Fruit fly (Drosophila melanogaster) whole organism, prepupa: ENCODE measurements around the gene Rai1.

Experiments
- Blimp-1 ChIP-seq: fragments of 200-800 bp; sonication (Bioruptor generic); optimal IDR thresholded peaks from 3 replicates; lab custom pipeline; 2017; ENCODE audit warnings: missing biosample characterization, missing genetic modification characterization, mild to moderate bottlenecking, moderate library complexity, missing genetic modification reagents
- CG10631 ChIP-seq: fragments of 200-800 bp; sonication (Bioruptor generic); optimal IDR thresholded peaks from 2 replicates; lab custom pipeline; 2016; ENCODE audit warnings: missing biosample characterization, missing genetic modification characterization
- CG11294 ChIP-seq: fragments of 200-800 bp; sonication (Bioruptor generic); IDR thresholded peaks from 2 replicates; pipeline ENCODE4 v1.3.6; 2022; ENCODE audit warnings: missing biosample characterization, missing genetic modification characterization
- CG11762 ChIP-seq: fragments of 200-800 bp; sonication (Bioruptor generic); optimal IDR thresholded peaks from 3 replicates; lab custom pipeline; 2016; ENCODE audit warnings: missing biosample characterization, missing genetic modification characterization; ENCODE audit not compliant: insufficient read depth
- CG15336 ChIP-seq: fragments of 200-800 bp; sonication (Bioruptor generic); IDR thresholded peaks from 2 replicates; pipeline ENCODE4 v1.3.6; 2022; ENCODE audit warnings: missing biosample characterization, missing genetic modification characterization
- CG1621 ChIP-seq: fragments of 200-800 bp; sonication (Bioruptor generic); optimal IDR thresholded peaks from 3 replicates; lab custom pipeline; 2018; ENCODE audit warnings: missing biosample characterization, mild to moderate bottlenecking, missing genetic modification characterization
- CG16779 ChIP-seq: fragments of 200-800 bp; sonication (Bioruptor generic); optimal IDR thresholded peaks from 3 replicates; lab custom pipeline; 2017; ENCODE audit warnings: missing biosample characterization, mild to moderate bottlenecking, missing genetic modification characterization
- CG3032 ChIP-seq: fragments of 200-800 bp; optimal IDR thresholded peaks from 2 replicates; lab custom pipeline; 2019; ENCODE audit warnings: missing biosample characterization, mild to moderate bottlenecking, missing genetic modification characterization, moderate library complexity
- CG31627 ChIP-seq: fragments of 200-800 bp; sonication (Bioruptor generic); optimal IDR thresholded peaks from 3 replicates; lab custom pipeline; 2016; ENCODE audit warnings: missing biosample characterization, missing genetic modification characterization
- CG32006 ChIP-seq: fragments of 200-800 bp; sonication (Bioruptor generic); optimal IDR thresholded peaks from 3 replicates; lab custom pipeline; 2017; ENCODE audit warnings: missing biosample characterization, mild to moderate bottlenecking, missing genetic modification characterization
- CG34406 ChIP-seq: fragments of 200-800 bp; sonication (Bioruptor generic); optimal IDR thresholded peaks from 3 replicates; lab custom pipeline; 2016; ENCODE audit warnings: missing biosample characterization, missing genetic modification characterization
- CG3919 ChIP-seq: fragments of 200-800 bp; sonication (Bioruptor generic); optimal IDR thresholded peaks from 3 replicates; lab custom pipeline; 2016; ENCODE audit warnings: missing biosample characterization, missing genetic modification characterization
- CG4318 ChIP-seq: fragments of 200-800 bp; sonication (Bioruptor generic); optimal IDR thresholded peaks from 3 replicates; lab custom pipeline; 2017; ENCODE audit warnings: missing biosample characterization, mild to moderate bottlenecking, missing genetic modification characterization
- CG6163 ChIP-seq: fragments of 200-800 bp; sonication (Bioruptor generic); IDR thresholded peaks from 3 replicates; pipeline ENCODE4 v1.3.6; 2022; ENCODE audit warnings: missing biosample characterization, missing genetic modification characterization
- CG6276 ChIP-seq: fragments of 200-800 bp; sonication (Bioruptor generic); optimal IDR thresholded peaks from 2 replicates; lab custom pipeline; 2017; ENCODE audit warnings: missing biosample characterization, mild to moderate bottlenecking, missing genetic modification characterization
- CG6792 ChIP-seq: fragments of 200-800 bp; sonication (Bioruptor generic); optimal IDR thresholded peaks from 3 replicates; lab custom pipeline; 2016; ENCODE audit warnings: missing biosample characterization, missing genetic modification characterization
- CG6808 ChIP-seq: fragments of 200-800 bp; sonication (Bioruptor generic); optimal IDR thresholded peaks from 3 replicates; lab custom pipeline; 2017; ENCODE audit warnings: missing biosample characterization, missing genetic modification characterization, mild to moderate bottlenecking, moderate library complexity, missing genetic modification reagents
- CG6854 ChIP-seq: fragments of 200-800 bp; sonication (Bioruptor generic); optimal IDR thresholded peaks from 2 replicates; lab custom pipeline; 2017; ENCODE audit warnings: missing biosample characterization, mild to moderate bottlenecking, missing genetic modification characterization
- CG7368 ChIP-seq: fragments of 200-800 bp; sonication (Bioruptor generic); optimal IDR thresholded peaks from 3 replicates; lab custom pipeline; 2016; ENCODE audit warnings: missing biosample characterization, missing genetic modification characterization
- CG8119 ChIP-seq: fragments of 200-800 bp; sonication (Bioruptor generic); IDR thresholded peaks from 3 replicates; pipeline ENCODE4 v1.3.6; 2022; ENCODE audit warnings: missing biosample characterization, missing genetic modification characterization
- CG8319 ChIP-seq: fragments of 200-800 bp; sonication (Bioruptor generic); optimal IDR thresholded peaks from 3 replicates; lab custom pipeline; 2016; ENCODE audit warnings: missing biosample characterization, missing genetic modification characterization
- CG8632 ChIP-seq: fragments of 200-800 bp; sonication (Bioruptor generic); optimal IDR thresholded peaks from 3 replicates; lab custom pipeline; 2016; ENCODE audit warnings: missing biosample characterization, missing genetic modification characterization
- CG9139 ChIP-seq: fragments of 200-800 bp; sonication (Bioruptor generic); optimal IDR thresholded peaks from 3 replicates; lab custom pipeline; 2017; ENCODE audit warnings: missing biosample characterization, mild to moderate bottlenecking, missing genetic modification characterization
- Eip75B ChIP-seq: fragments of 200-800 bp; sonication (Bioruptor generic); optimal IDR thresholded peaks from 3 replicates; lab custom pipeline; 2016; ENCODE audit warnings: missing biosample characterization, missing genetic modification characterization
- Eip78C ChIP-seq: fragments of 200-800 bp; sonication (Bioruptor generic); peaks from one replicate; lab custom pipeline; 2016; ENCODE audit warnings: missing biosample characterization, missing genetic modification characterization
- Ets21C ChIP-seq: fragments of 200-800 bp; sonication (Bioruptor generic); optimal IDR thresholded peaks from 3 replicates; lab custom pipeline; 2016; ENCODE audit warnings: missing biosample characterization, missing genetic modification characterization
- Ets96B ChIP-seq: fragments of 200-800 bp; optimal IDR thresholded peaks from 2 replicates; lab custom pipeline; 2019; ENCODE audit warnings: missing biosample characterization, mild to moderate bottlenecking, missing genetic modification characterization, moderate library complexity
- Gug ChIP-seq: fragments of 200-800 bp; sonication (Bioruptor generic); IDR thresholded peaks from 2 replicates; pipeline ENCODE4 v1.3.6; 2022; ENCODE audit warnings: missing biosample characterization, missing genetic modification characterization
- Hr38 ChIP-seq: sonication (Bioruptor generic); optimal IDR thresholded peaks from 2 replicates; lab custom pipeline; 2016; ENCODE audit warnings: missing biosample characterization, missing genetic modification characterization
- Hr39 ChIP-seq: fragments of 200-800 bp; sonication (Bioruptor generic); optimal IDR thresholded peaks from 2 replicates; lab custom pipeline; 2016; ENCODE audit warnings: missing biosample characterization, missing genetic modification characterization
- Hr4 ChIP-seq: fragments of 200-800 bp; sonication (Bioruptor generic); optimal IDR thresholded peaks from 3 replicates; lab custom pipeline; 2016; ENCODE audit warnings: missing biosample characterization, missing genetic modification characterization
- Lpt ChIP-seq: fragments of 200-800 bp; sonication (Bioruptor generic); optimal IDR thresholded peaks from 3 replicates; lab custom pipeline; 2016; ENCODE audit warnings: missing biosample characterization, missing genetic modification characterization
- Met ChIP-seq: fragments of 200-800 bp; sonication (Bioruptor generic); optimal IDR thresholded peaks from 3 replicates; lab custom pipeline; 2016; ENCODE audit warnings: missing biosample characterization, missing genetic modification characterization
- OdsH ChIP-seq: fragments of 200-800 bp; sonication (Bioruptor generic); optimal IDR thresholded peaks from 3 replicates; lab custom pipeline; 2016; ENCODE audit warnings: missing biosample characterization, missing genetic modification characterization
- Sox14 ChIP-seq: fragments of 200-800 bp; sonication (Bioruptor generic); optimal IDR thresholded peaks from 3 replicates; lab custom pipeline; 2016; ENCODE audit warnings: missing biosample characterization, missing genetic modification characterization
- achi ChIP-seq: fragments of 200-800 bp; sonication (Bioruptor generic); optimal IDR thresholded peaks from 3 replicates; lab custom pipeline; 2016; ENCODE audit warnings: missing biosample characterization, missing genetic modification characterization
- acj6 ChIP-seq: fragments of 200-800 bp; sonication (Bioruptor generic); optimal IDR thresholded peaks from 3 replicates; lab custom pipeline; 2016; ENCODE audit warnings: missing biosample characterization, missing genetic modification characterization
- dsx ChIP-seq: fragments of 200-800 bp; optimal IDR thresholded peaks from 3 replicates; lab custom pipeline; 2019; ENCODE audit warnings: missing biosample characterization, mild to moderate bottlenecking, missing genetic modification characterization, moderate library complexity; ENCODE audit not compliant: poor library complexity, severe bottlenecking
- fd59A ChIP-seq: fragments of 200-800 bp; sonication (Bioruptor generic); optimal IDR thresholded peaks from 2 replicates; lab custom pipeline; 2017; ENCODE audit warnings: missing biosample characterization, mild to moderate bottlenecking, missing genetic modification characterization, missing genetic modification reagents
- fd85E ChIP-seq: fragments of 200-800 bp; sonication (Bioruptor generic); optimal IDR thresholded peaks from 3 replicates; lab custom pipeline; 2016; ENCODE audit warnings: missing biosample characterization, missing genetic modification characterization
- fkh ChIP-seq: fragments of 200-800 bp; sonication (Bioruptor generic); optimal IDR thresholded peaks from 3 replicates; lab custom pipeline; 2017; ENCODE audit warnings: missing biosample characterization, mild to moderate bottlenecking, missing genetic modification characterization, moderate library complexity
- lz ChIP-seq: fragments of 200-800 bp; sonication (Bioruptor generic); optimal IDR thresholded peaks from 3 replicates; lab custom pipeline; 2016; ENCODE audit warnings: missing biosample characterization, missing genetic modification characterization
- pdm3 ChIP-seq: fragments of 200-800 bp; sonication (Bioruptor generic); optimal IDR thresholded peaks from 3 replicates; lab custom pipeline; 2016; ENCODE audit warnings: missing biosample characterization, missing genetic modification characterization
- ss ChIP-seq, 2 experiments: fragments of 200-800 bp; sonication (Bioruptor generic); optimal IDR thresholded peaks; 2 replicates in 1 of 2; 3 replicates in 1 of 2; lab custom pipeline; 2017 to 2018; ENCODE audit warnings: mild to moderate bottlenecking in 2 of 2, missing biosample characterization in 2 of 2, missing genetic modification characterization in 2 of 2, moderate library complexity in 1 of 2
- svp ChIP-seq: fragments of 200-800 bp; sonication (Bioruptor generic); peaks from one replicate; lab custom pipeline; 2016; ENCODE audit warnings: missing biosample characterization, missing genetic modification characterization
- topi ChIP-seq: fragments of 200-800 bp; sonication (Bioruptor generic); optimal IDR thresholded peaks from 3 replicates; lab custom pipeline; 2016; ENCODE audit warnings: missing biosample characterization, missing genetic modification characterization

Rai1 gene

DNA sequence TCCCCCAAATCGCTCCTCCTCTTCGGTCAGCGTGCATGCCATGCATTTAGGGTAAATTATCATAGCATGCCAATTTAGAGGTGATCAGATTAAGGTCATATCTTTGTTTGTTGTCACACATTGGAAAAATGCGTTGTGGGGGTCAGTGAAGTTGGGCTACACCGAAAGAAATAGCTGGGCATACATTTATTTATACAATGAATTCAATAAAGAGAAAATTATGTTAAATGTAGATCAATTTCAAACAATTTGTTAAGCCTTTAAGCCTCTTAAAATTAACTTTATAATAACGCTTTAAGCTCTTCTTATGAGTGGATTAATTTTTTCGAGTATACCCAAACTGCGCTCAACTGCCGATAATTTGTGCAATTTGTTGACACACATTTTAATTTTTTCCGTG, 11.2 kb upstream of the Rai1 start (continued):
- TF ChIP-seq Met (GFP tag; lab: Kevin White, UChicago), result peak; percentile 7
- TF ChIP-seq pdm3, result peak; percentile 7
- no peak for TF ChIP-seq CG4318 (GFP tag; lab: Kevin White, UChicago)
- no peak for TF ChIP-seq CG31627 (GFP tag; lab: Kevin White, UChicago)
- no peak for TF ChIP-seq CG3032 (tag; lab: Kevin White, UChicago)
- no peak for TF ChIP-seq ss (GFP tag; optimal IDR thresholded peaks at IDR 0.05; lab: Kevin White, UChicago)
- TF ChIP-seq acj6, result peak; percentile 12
- no peak for TF ChIP-seq Eip75B
- TF ChIP-seq CG6276 (GFP tag; lab: Kevin White, UChicago), result no peak
- TF ChIP-seq OdsH (GFP tag; lab: Kevin White, UChicago), result peak; percentile 31
- no peak for TF ChIP-seq achi

- TF ChIP-seq CG15336 (GFP tag; lab: Robert Waterston, UW) (peak; percentile 15; the same call in 1 of the 2 replicates), CG6792 (GFP tag; lab: Kevin White, UChicago) (no peak), CG34406 (GFP tag; lab: Kevin White, UChicago) (peak; percentile 13), CG6854 (no peak), Blimp-1 (GFP tag; lab: Kevin White, UChicago) (no peak), Hr4 (GFP tag; lab: Kevin White, UChicago) (no peak), Eip78C (peak; percentile 47), CG8119 (GFP tag; lab: Robert Waterston, UW) (peak; percentile 25; the same call in 1 of the 3 replicates), Eip75B (no peak), CG8632 (GFP tag; lab: Kevin White, UChicago) (peak; percentile 8), CG31627 (GFP tag; lab: Kevin White, UChicago) (no peak)
Measured at dm6 chrX:16813226-16813625, 10.1 kb upstream of the Rai1 start.

- TF ChIP-seq fd85E (GFP tag; lab: Kevin White, UChicago), result no peak
- TF ChIP-seq acj6, result peak; percentile 36
- peak; percentile 3 for TF ChIP-seq Ets21C (GFP tag; lab: Kevin White, UChicago)
- no peak for TF ChIP-seq CG6854
- TF ChIP-seq Eip78C, result peak; percentile 85
- TF ChIP-seq CG32006 (GFP tag; lab: Kevin White, UChicago), result peak; percentile 58
- peak; percentile 38 for TF ChIP-seq CG10631 (GFP tag; lab: Kevin White, UChicago)
- TF ChIP-seq topi (GFP tag; lab: Kevin White, UChicago), result peak; percentile 64
- peak; percentile 29 for TF ChIP-seq CG34406 (GFP tag; lab: Kevin White, UChicago)
- peak; percentile 41 for TF ChIP-seq Hr4 (GFP tag; lab: Kevin White, UChicago)
- TF ChIP-seq CG6792 (GFP tag; lab: Kevin White, UChicago), result peak; percentile 25
- TF ChIP-seq CG8319 (GFP tag; lab: Kevin White, UChicago), result peak; percentile 19
- peak; percentile 35 for TF ChIP-seq achi
- no peak for TF ChIP-seq CG16779 (tag; lab: Kevin White, UChicago)
- TF ChIP-seq Blimp-1 (GFP tag; lab: Kevin White, UChicago), result no peak
- peak; percentile 65 for TF ChIP-seq svp (GFP tag; lab: Kevin White, UChicago)
- no peak for TF ChIP-seq CG9139 (GFP tag; lab: Kevin White, UChicago)
- TF ChIP-seq fkh, result peak; percentile 39
- peak; percentile 5 for TF ChIP-seq CG11762
- TF ChIP-seq fd59A (GFP tag; lab: Kevin White, UChicago), result no peak
- no peak for TF ChIP-seq CG4318 (GFP tag; lab: Kevin White, UChicago)
- no peak for TF ChIP-seq CG11294 (GFP tag; lab: Robert Waterston, UW)
- no peak for TF ChIP-seq Lpt (GFP tag; lab: Kevin White, UChicago)
- TF ChIP-seq pdm3, result peak; percentile 50
- peak; percentile 67; the same call in 1 of the 2 replicates for TF ChIP-seq CG15336 (GFP tag; lab: Robert Waterston, UW)
- TF ChIP-seq CG7368 (GFP tag; lab: Kevin White, UChicago), result peak; percentile 38
- TF ChIP-seq CG3919 (GFP tag; lab: Kevin White, UChicago), result peak; percentile 65
- TF ChIP-seq Eip75B, result no peak
- TF ChIP-seq Ets96B (tag; lab: Kevin White, UChicago), result peak; percentile 45
- TF ChIP-seq Gug (GFP tag; lab: Robert Waterston, UW), result peak; percentile 62
- TF ChIP-seq Hr39, result peak; percentile 53
- TF ChIP-seq CG6808 (GFP tag; lab: Kevin White, UChicago), result no peak
- TF ChIP-seq Hr38, result no peak
- TF ChIP-seq CG1621 (tag; lab: Kevin White, UChicago), result peak; percentile 19
- peak; percentile 77 for TF ChIP-seq CG6163
- TF ChIP-seq dsx (GFP tag; lab: Kevin White, UChicago), result peak; percentile 14
- TF ChIP-seq Sox14 (GFP tag; lab: Kevin White, UChicago), result peak; percentile 23
- TF ChIP-seq lz, result peak; percentile 42
Measured at dm6 chrX:16811213-16811749, 8.1 kb upstream of the Rai1 start, which contains the start of gene CG4829. Gene CG4829, plus strand, starts transcription at chrX:16811699.
